Fruit fly (Drosophila melanogaster): ENCODE results near the gene stg1.

The stg1 gene

DNA sequence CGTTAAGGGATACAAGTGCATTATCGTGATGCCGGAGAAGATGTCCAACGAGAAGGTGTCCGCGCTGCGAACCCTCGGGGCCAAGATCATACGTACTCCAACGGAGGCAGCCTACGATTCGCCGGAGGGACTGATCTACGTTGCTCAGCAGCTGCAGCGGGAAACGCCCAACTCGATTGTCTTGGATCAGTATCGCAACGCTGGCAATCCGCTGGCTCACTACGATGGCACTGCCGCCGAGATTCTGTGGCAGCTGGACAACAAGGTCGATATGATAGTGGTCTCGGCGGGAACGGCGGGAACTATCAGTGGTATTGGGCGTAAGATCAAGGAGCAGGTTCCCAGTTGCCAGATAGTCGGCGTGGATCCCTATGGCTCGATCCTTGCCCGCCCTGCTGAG is 45.9 kb upstream of the stg1 start:
- TF ChIP-seq cyc (GFP tag; optimal IDR thresholded peaks at IDR 0.05) (no peak), CG6808 (GFP tag; optimal IDR thresholded peaks at IDR 0.05) (no peak), CG9139 (GFP tag; optimal IDR thresholded peaks at IDR 0.05) (no peak), CG6163 (GFP tag; IDR thresholded peaks at IDR 0.05) (no peak), CG7368 (GFP tag; optimal IDR thresholded peaks at IDR 0.05) (no peak), dac (GFP tag; optimal IDR thresholded peaks at IDR 0.05) (no peak), Met (GFP tag; optimal IDR thresholded peaks at IDR 0.05) (no peak), CG8119 (GFP tag; IDR thresholded peaks at IDR 0.05) (no peak), CG31627 (GFP tag; optimal IDR thresholded peaks at IDR 0.05) (no peak), esn (GFP tag; optimal IDR thresholded peaks at IDR 0.05) (no peak), Hr38 (GFP tag; optimal IDR thresholded peaks at IDR 0.05) (no peak), Sox102F (GFP tag; optimal IDR thresholded peaks at IDR 0.05) (no peak), CG11762 (GFP tag; optimal IDR thresholded peaks at IDR 0.05; ENCODE audit: insufficient read depth) (no peak), spab (GFP tag; optimal IDR thresholded peaks at IDR 0.05) (no peak)

DNA sequence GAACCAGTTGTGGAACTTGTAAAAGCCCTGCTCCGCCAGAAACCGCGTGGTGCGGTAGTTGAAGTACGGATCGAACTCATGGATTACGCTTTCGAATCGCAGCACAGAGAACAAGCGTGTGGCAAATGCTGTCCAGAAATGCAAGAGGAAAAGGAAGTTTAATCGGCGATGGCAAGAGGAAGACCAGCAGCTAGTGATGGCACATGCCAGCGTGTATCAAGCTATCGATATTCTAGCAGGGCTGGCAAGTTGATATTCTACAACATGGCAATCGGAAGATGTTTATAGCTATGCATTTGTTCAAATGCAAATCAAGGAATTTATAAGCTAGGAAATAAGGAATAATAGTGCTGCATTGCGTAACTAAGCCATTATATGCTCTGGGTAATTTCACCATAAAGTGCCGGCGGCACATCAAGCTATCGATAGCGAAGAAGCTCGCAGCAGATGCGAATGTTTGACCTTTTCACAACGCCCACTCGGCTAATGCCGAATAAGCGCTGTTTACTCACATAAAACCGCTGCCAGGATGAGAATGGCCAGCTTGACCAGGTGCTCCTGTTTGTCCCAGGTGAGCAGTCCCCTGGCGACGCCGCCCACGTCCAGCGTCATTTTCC is 40.4 kb upstream of the stg1 start:
- peak; percentile 78 for TF ChIP-seq vri (GFP tag; optimal IDR thresholded peaks at IDR 0.05)
- TF ChIP-seq achi (GFP tag; optimal IDR thresholded peaks at IDR 0.05): peak; percentile 70
- TF ChIP-seq CG9139 (GFP tag; optimal IDR thresholded peaks at IDR 0.05): peak; percentile 67
- peak; percentile 51 for TF ChIP-seq Sox14 (GFP tag; optimal IDR thresholded peaks at IDR 0.05)
- peak; percentile 96 for TF ChIP-seq CG6854 (GFP tag; optimal IDR thresholded peaks at IDR 0.05)
- TF ChIP-seq CG6276 (GFP tag; optimal IDR thresholded peaks at IDR 0.05): peak; percentile 40
- peak; percentile 73 to 81 for TF ChIP-seq ss (GFP tag; optimal IDR thresholded peaks at IDR 0.05)
- TF ChIP-seq CG8319 (GFP tag; optimal IDR thresholded peaks at IDR 0.05): peak; percentile 54
- peak; percentile 28 for TF ChIP-seq CG10631 (GFP tag; optimal IDR thresholded peaks at IDR 0.05)
- peak; percentile 49 for TF ChIP-seq CG8632 (GFP tag; optimal IDR thresholded peaks at IDR 0.05)
- peak; percentile 36 for TF ChIP-seq CG3032 (tag; optimal IDR thresholded peaks at IDR 0.05)
- TF ChIP-seq Eip75B (GFP tag; optimal IDR thresholded peaks at IDR 0.05): peak; percentile 65
- TF ChIP-seq Ets96B (tag; optimal IDR thresholded peaks at IDR 0.05): peak; percentile 7
- TF ChIP-seq net (GFP tag; optimal IDR thresholded peaks at IDR 0.05): peak; percentile 81
- TF ChIP-seq Blimp-1 (GFP tag; optimal IDR thresholded peaks at IDR 0.05): peak; percentile 53
- TF ChIP-seq Hr39 (GFP tag; optimal IDR thresholded peaks at IDR 0.05): peak; percentile 62
- peak; percentile 66 for TF ChIP-seq OdsH (GFP tag; optimal IDR thresholded peaks at IDR 0.05)
- TF ChIP-seq CG11294 (GFP tag; IDR thresholded peaks at IDR 0.05): no peak
- peak; percentile 77 for TF ChIP-seq CG6808 (GFP tag; optimal IDR thresholded peaks at IDR 0.05)
- peak; percentile 75 for TF ChIP-seq svp (GFP tag)
- peak; percentile 28 for TF ChIP-seq CG11902 (GFP tag; optimal IDR thresholded peaks at IDR 0.05)
- TF ChIP-seq Eip93F (GFP tag; optimal IDR thresholded peaks at IDR 0.05): no peak
- peak; percentile 68 for TF ChIP-seq lz (GFP tag; optimal IDR thresholded peaks at IDR 0.05)
- TF ChIP-seq eg (GFP tag; IDR thresholded peaks at IDR 0.05): peak; percentile 77
- TF ChIP-seq fkh (GFP tag; optimal IDR thresholded peaks at IDR 0.05): peak; percentile 53
- peak; percentile 70 for TF ChIP-seq CG1621 (tag; optimal IDR thresholded peaks at IDR 0.05)
- TF ChIP-seq CG15336 (GFP tag; IDR thresholded peaks at IDR 0.05): peak; percentile 42; the same call in 1 of the 2 replicates
- peak; percentile 47 for TF ChIP-seq Smox (GFP tag; optimal IDR thresholded peaks at IDR 0.05)
- peak; percentile 67 for TF ChIP-seq fd85E (GFP tag; optimal IDR thresholded peaks at IDR 0.05)
- peak; percentile 67 for TF ChIP-seq CG7368 (GFP tag; optimal IDR thresholded peaks at IDR 0.05)
- TF ChIP-seq Sox102F (GFP tag; optimal IDR thresholded peaks at IDR 0.05): peak; percentile 83
- TF ChIP-seq dsx (GFP tag; optimal IDR thresholded peaks at IDR 0.05; ENCODE audit: poor library complexity, severe bottlenecking): peak; percentile 45
- TF ChIP-seq dac (GFP tag; optimal IDR thresholded peaks at IDR 0.05): peak; percentile 45
- peak; percentile 72 for TF ChIP-seq topi (GFP tag; optimal IDR thresholded peaks at IDR 0.05)
- TF ChIP-seq Gug (GFP tag; IDR thresholded peaks at IDR 0.05): no peak; the same call in 1 of the 2 replicates
- TF ChIP-seq Ets21C (GFP tag; optimal IDR thresholded peaks at IDR 0.05): peak; percentile 57
- TF ChIP-seq CG32006 (GFP tag; optimal IDR thresholded peaks at IDR 0.05): peak; percentile 28
- TF ChIP-seq Eip78C (GFP tag): peak; percentile 81
- peak; percentile 78 for TF ChIP-seq pdm3 (GFP tag; optimal IDR thresholded peaks at IDR 0.05)
- peak; percentile 60 for TF ChIP-seq CG10669 (GFP tag; optimal IDR thresholded peaks at IDR 0.05)

All from whole organism, prepupa.